Fruit fly (Drosophila melanogaster) whole organism, pupa: Measurements from ENCODE around the gene CG5078.

Experiments used
- CG10348 ChIP-seq: fragments of 200-800 bp; sonication (Bioruptor generic); IDR thresholded peaks from 2 replicates; pipeline ENCODE4 v1.3.6; 2022; ENCODE audit warnings: missing biosample characterization, missing genetic modification characterization
- CG34367 ChIP-seq: fragments of 200-800 bp; sonication (Bioruptor generic); optimal IDR thresholded peaks from 2 replicates; lab custom pipeline; 2018; ENCODE audit warnings: missing biosample characterization, mild to moderate bottlenecking, missing genetic modification characterization
- CG4496 ChIP-seq: fragments of 200-800 bp; sonication (Bioruptor generic); IDR thresholded peaks from 3 replicates; pipeline ENCODE4 v1.3.6; 2022; ENCODE audit warnings: missing biosample characterization, missing genetic modification characterization
- CG9948 ChIP-seq: fragments of 200-800 bp; sonication (Bioruptor generic); optimal IDR thresholded peaks from 2 replicates; lab custom pipeline; 2018; ENCODE audit warnings: missing biosample characterization, mild to moderate bottlenecking, missing genetic modification characterization, moderate library complexity
- EcR ChIP-seq: fragments of 200-800 bp; sonication (Bioruptor generic); optimal IDR thresholded peaks from 3 replicates; lab custom pipeline; 2019; ENCODE audit warnings: missing biosample characterization, missing genetic modification characterization, mild to moderate bottlenecking, moderate library complexity, missing genetic modification reagents
- Ets98B ChIP-seq: fragments of 200-800 bp; sonication (Bioruptor generic); IDR thresholded peaks from 2 replicates; pipeline ENCODE4 v1.3.6; 2022; ENCODE audit warnings: missing biosample characterization, missing genetic modification characterization
- Snoo ChIP-seq: fragments of 200-800 bp; sonication (Bioruptor generic); optimal IDR thresholded peaks from 3 replicates; lab custom pipeline; 2017; ENCODE audit warnings: missing biosample characterization, mild to moderate bottlenecking, missing genetic modification characterization, inconsistent platforms

DNA sequence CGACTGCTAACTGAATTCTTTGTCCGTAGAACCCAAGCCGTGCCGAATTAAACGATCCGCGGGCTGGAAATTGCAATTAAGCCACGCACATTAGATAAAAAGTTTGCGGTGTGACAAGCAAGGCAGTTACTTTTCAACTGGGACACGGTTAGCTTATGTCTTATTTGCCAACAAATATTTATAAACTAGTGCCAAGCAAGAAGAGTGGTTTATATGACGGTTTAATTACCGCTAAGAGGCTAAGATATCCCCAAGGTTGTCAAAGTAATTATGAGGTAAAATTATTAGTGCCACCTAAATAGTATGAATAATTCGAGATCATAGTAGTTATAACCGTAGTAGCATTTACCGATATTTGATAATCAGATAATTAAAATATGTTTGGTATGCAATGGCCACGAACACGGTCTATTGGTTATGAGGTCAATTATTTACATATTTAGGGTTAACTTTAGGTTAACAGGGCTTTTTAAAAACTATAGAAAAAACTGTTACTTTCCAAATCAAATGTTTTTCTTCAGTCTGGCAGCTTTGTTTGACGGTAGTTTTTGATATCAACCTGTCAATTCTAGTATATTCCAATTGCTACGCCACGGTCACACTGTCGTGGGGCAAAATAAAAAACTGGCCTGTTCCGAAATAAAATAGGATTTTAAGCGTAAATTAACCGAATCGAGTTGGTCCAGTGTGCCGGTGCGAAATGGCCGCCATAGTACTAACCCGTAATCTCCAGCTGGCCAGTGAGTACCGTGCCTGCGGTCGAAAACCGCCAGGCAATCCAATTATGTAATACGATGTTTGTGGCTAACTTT, 10.8 kb upstream of the CG5078 start, which contains the start of gene ZnT77C:
- TF ChIP-seq CG9948 (tag; lab: Kevin White, UChicago) (no peak), CG10348 (GFP tag; lab: Robert Waterston, UW) (no peak), CG4496 (GFP tag; lab: Robert Waterston, UW) (no peak), Snoo (tag; lab: Kevin White, UChicago) (no peak), CG34367 (tag; lab: Kevin White, UChicago) (no peak), Ets98B (GFP tag; lab: Robert Waterston, UW) (no peak), EcR (GFP tag; lab: Kevin White, UChicago) (no peak)
